Fruit fly (Drosophila melanogaster): Measurements from ENCODE around the gene Vha26.
A peak's percentile ranks its signal among the peaks of the same experiment; 100 is the strongest.

Vha26 gene

dm6 chr3R:5565623-5566022, 25.9 kb upstream of the Vha26 start (continued):
- no peak for TF ChIP-seq CG2202 (tag; optimal IDR thresholded peaks at IDR 0.05)
- TF ChIP-seq Drgx (GFP tag; IDR thresholded peaks at IDR 0.05) = peak; percentile 88
- peak; percentile 26 for TF ChIP-seq disco-r (GFP tag; optimal IDR thresholded peaks at IDR 0.05)
- TF ChIP-seq CG9932 (GFP tag; IDR thresholded peaks at IDR 0.05) = peak; percentile 75; the same call in 1 of the 2 replicates
- no peak for TF ChIP-seq CG8478 (optimal IDR thresholded peaks at IDR 0.05)
- peak; percentile 84 for TF ChIP-seq ttk (GFP tag; IDR thresholded peaks at IDR 0.05)
- no peak for TF ChIP-seq Trl (optimal IDR thresholded peaks at IDR 0.05)
- peak; percentile 37 for TF ChIP-seq Trl (GFP tag; optimal IDR thresholded peaks at IDR 0.05)
- TF ChIP-seq CG34422 (GFP tag; IDR thresholded peaks at IDR 0.05) = peak; percentile 90
- peak; percentile 58 for TF ChIP-seq NK7.1 (GFP tag; optimal IDR thresholded peaks at IDR 0.05)
- peak; percentile 69 for TF ChIP-seq phol (tag; optimal IDR thresholded peaks at IDR 0.05)
- peak; percentile 88 for TF ChIP-seq zfh1 (GFP tag; IDR thresholded peaks at IDR 0.05)
- TF ChIP-seq CG8765 (GFP tag; IDR thresholded peaks at IDR 0.05) = 0 out of 2 replicates have a peak, but pooled peaks have one; percentile 29
- peak; percentile 45; the same call in 1 of the 2 replicates for TF ChIP-seq klu (GFP tag; IDR thresholded peaks at IDR 0.05)
- TF ChIP-seq tap (tag; optimal IDR thresholded peaks at IDR 0.05) = peak; percentile 74
- peak; percentile 38 for TF ChIP-seq Ets97D (GFP tag; optimal IDR thresholded peaks at IDR 0.05)
- peak; percentile 45 for TF ChIP-seq crc (GFP tag; optimal IDR thresholded peaks at IDR 0.05)
- TF ChIP-seq CG14965 (GFP tag; optimal IDR thresholded peaks at IDR 0.05; ENCODE audit: borderline replicate concordance) = peak; percentile 36
- TF ChIP-seq gt (GFP tag; IDR thresholded peaks at IDR 0.05) = peak; percentile 56; the same call in 1 of the 2 replicates
- peak; percentile 40 for TF ChIP-seq CG31388 (GFP tag; optimal IDR thresholded peaks at IDR 0.05)
- peak; percentile 83 for TF ChIP-seq CG17385 (GFP tag; optimal IDR thresholded peaks at IDR 0.05)
- peak; percentile 21 for TF ChIP-seq twi (tag; optimal IDR thresholded peaks at IDR 0.05)
- TF ChIP-seq Sox102F (GFP tag; optimal IDR thresholded peaks at IDR 0.05) = no peak
- TF ChIP-seq ERR (GFP tag; optimal IDR thresholded peaks at IDR 0.05) = peak; percentile 68
- peak; percentile 81 for TF ChIP-seq nmo (GFP tag; optimal IDR thresholded peaks at IDR 0.05)
- no peak; the same call in 2 of the 3 replicates for TF ChIP-seq z (GFP tag; IDR thresholded peaks at IDR 0.05)
- TF ChIP-seq CG12071 (GFP tag; optimal IDR thresholded peaks at IDR 0.05) = peak; percentile 78
- peak; percentile 62 for TF ChIP-seq CG11723 (GFP tag; optimal IDR thresholded peaks at IDR 0.05)
- TF ChIP-seq pros (GFP tag; optimal IDR thresholded peaks at IDR 0.05) = no peak
- no peak for TF ChIP-seq Bgb (GFP tag; IDR thresholded peaks at IDR 0.05; ENCODE audit: partially characterized antibody)
- peak; percentile 63 for TF ChIP-seq Chrac-16 (GFP tag; optimal IDR thresholded peaks at IDR 0.05)
- no peak for TF ChIP-seq Scr (GFP tag; IDR thresholded peaks at IDR 0.05; ENCODE audit: partially characterized antibody)
- TF ChIP-seq ranshi (GFP tag; IDR thresholded peaks at IDR 0.05) = peak; percentile 86
- TF ChIP-seq CG5245 (GFP tag; optimal IDR thresholded peaks at IDR 0.05) = peak; percentile 48
- TF ChIP-seq gsb-n (tag; optimal IDR thresholded peaks at IDR 0.05) = no peak
- peak; percentile 58 for TF ChIP-seq tx (GFP tag; optimal IDR thresholded peaks at IDR 0.05)
- peak; percentile 95 for TF ChIP-seq Ets65A (GFP tag)
- no peak for TF ChIP-seq ac (GFP tag; optimal IDR thresholded peaks at IDR 0.05)
- TF ChIP-seq CG3847 (GFP tag; IDR thresholded peaks at IDR 0.05) = peak; percentile 82
- peak; percentile 86 for TF ChIP-seq Ptx1 (GFP tag; IDR thresholded peaks at IDR 0.05)
- TF ChIP-seq row (GFP tag; IDR thresholded peaks at IDR 0.05) = peak; percentile 92
- peak; percentile 67; the same call in 1 of the 2 replicates for TF ChIP-seq CG32767 (GFP tag; IDR thresholded peaks at IDR 0.05)
- no peak for TF ChIP-seq gfzf (GFP tag; optimal IDR thresholded peaks at IDR 0.05)
- no peak for TF ChIP-seq CG17568 (GFP tag; optimal IDR thresholded peaks at IDR 0.05)
- no peak for TF ChIP-seq Opbp (GFP tag; IDR thresholded peaks at IDR 0.05; ENCODE audit: partially characterized antibody)
- peak; percentile 89 for TF ChIP-seq Atf6 (GFP tag; IDR thresholded peaks at IDR 0.05)
- peak; percentile 51 for TF ChIP-seq CG17829 (tag; optimal IDR thresholded peaks at IDR 0.05)
- no peak for TF ChIP-seq ham (GFP tag; IDR thresholded peaks at IDR 0.05)
- TF ChIP-seq Gsc (GFP tag; IDR thresholded peaks at IDR 0.05) = 0 out of 2 replicates have a peak, but pooled peaks have one; percentile 35
- peak; percentile 42; the same call in 1 of the 2 replicates for TF ChIP-seq dimm (GFP tag; IDR thresholded peaks at IDR 0.05)
- peak; percentile 85 for TF ChIP-seq H2.0 (GFP tag; IDR thresholded peaks at IDR 0.05)
- peak; percentile 82 for TF ChIP-seq CG12391 (tag; optimal IDR thresholded peaks at IDR 0.05)
- no peak for TF ChIP-seq br (optimal IDR thresholded peaks at IDR 0.05)

All from whole organism, embryonic.